Fruit fly (Drosophila melanogaster) whole organism: Measurements from ENCODE around the gene CG14715.

Experiments used
- CG8478 ChIP-seq: fragments of >200 bp; optimal IDR thresholded peaks from 2 replicates; lab custom pipeline; 2018; ENCODE audit warnings: inconsistent platforms
- Dll ChIP-seq: fragments of >200 bp; optimal IDR thresholded peaks from 2 replicates; lab custom pipeline; 2017
- EcR ChIP-seq, 2 experiments: fragments of >200 bp; optimal IDR thresholded peaks; 2 replicates each; lab custom pipeline; 2017; ENCODE audit warnings: missing biosample characterization in 2 of 2, missing genetic modification characterization in 2 of 2, missing genetic modification reagents in 2 of 2
- pan ChIP-seq: fragments of >200 bp; optimal IDR thresholded peaks from 2 replicates; lab custom pipeline; 2017
- psq ChIP-seq: fragments of >200 bp; optimal IDR thresholded peaks from 2 replicates; lab custom pipeline; 2017
- usp ChIP-seq: fragments of >200 bp; optimal IDR thresholded peaks from 2 replicates; lab custom pipeline; 2017; ENCODE audit warnings: missing biosample characterization, missing genetic modification characterization, mixed read lengths

The CG14715 gene

DNA sequence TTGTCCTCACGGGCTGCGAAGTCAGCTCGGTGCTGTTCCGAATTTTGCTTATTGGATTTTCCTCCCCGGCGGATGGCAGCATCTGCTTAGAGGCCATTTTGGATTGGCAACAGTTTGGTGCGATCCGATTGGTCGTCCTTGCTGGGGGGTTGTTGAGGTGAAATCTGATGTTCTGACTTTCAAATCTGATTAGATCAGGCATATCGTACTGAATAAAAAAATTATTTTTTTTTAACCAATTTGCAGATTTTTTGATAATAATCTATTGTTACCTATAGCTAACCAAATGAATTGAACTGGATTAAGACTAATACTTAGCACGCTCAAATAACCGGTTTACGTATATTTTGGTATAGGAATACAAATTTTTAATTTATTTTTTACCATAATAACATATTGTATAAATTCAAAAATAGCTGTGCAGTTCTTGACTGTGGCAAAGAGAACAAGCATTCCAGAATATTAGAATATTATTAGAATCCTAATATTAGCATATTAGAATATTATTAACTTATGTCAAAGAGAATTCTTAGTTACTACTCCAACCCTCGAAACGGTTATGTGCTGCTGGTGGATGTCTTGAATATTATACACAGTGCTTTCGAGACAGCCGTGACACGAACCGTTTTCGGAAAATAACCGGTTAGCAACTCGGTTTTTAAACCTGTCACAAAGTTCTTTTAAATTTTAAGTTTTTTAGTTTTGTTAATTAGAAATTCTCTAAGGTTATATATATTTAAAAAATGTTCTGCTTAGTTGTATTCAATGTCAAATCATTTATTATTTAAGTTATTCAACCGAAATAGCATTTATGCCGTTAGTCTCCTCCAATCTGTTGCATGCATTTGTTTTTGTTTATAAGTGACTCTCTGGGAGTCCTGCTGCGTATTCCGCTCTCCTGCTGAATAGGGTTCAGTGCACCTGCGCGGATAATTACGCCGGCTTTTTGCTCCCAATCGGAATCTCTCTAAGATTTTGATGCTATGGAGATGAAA is 20.6 kb downstream of the CG14715 start, which contains the start of gene Fer3:
Gene Fer3 (minus strand): TSS at position 1 of the 995 bp plus-strand sequence.
- no peak for TF ChIP-seq Dll (lab: Kevin White, UChicago)
- TF ChIP-seq usp (GFP tag; lab: Kevin White, UChicago) = no peak
- no peak for TF ChIP-seq CG8478 (lab: Kevin White, UChicago)
- no peak for TF ChIP-seq psq (lab: Kevin White, UChicago)
- TF ChIP-seq EcR (GFP tag; optimal IDR thresholded peaks at IDR 0.05; lab: Kevin White, UChicago) = no peak
- no peak for TF ChIP-seq pan (lab: Kevin White, UChicago)

DNA sequence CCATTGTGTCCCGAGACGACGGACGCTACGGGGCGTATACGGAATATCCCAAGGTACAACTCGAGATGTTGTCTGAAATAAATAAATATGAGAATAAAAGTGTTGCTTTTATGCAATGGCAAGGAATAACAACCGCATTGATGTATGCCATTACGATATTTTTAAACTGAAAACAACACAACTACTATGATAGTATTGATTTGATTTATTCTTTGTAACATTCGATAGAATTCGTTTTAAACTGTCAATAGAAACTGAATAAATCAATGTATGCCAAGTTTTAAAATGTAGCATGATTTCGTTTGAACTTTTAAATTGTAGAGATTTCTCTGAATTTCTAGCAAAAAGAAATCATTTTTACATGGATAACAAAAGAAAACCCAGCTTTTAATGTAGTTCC is 22.2 kb downstream of the CG14715 start, which contains the start of gene CG14717:
Gene CG14717 (plus strand): TSS at position 301 of the 400 bp plus-strand sequence.
- TF ChIP-seq EcR (GFP tag; optimal IDR thresholded peaks at IDR 0.05; lab: Kevin White, UChicago) (no peak), usp (GFP tag; lab: Kevin White, UChicago) (no peak), pan (lab: Kevin White, UChicago) (no peak), Dll (lab: Kevin White, UChicago) (no peak), CG8478 (lab: Kevin White, UChicago) (no peak), psq (lab: Kevin White, UChicago) (no peak)

DNA sequence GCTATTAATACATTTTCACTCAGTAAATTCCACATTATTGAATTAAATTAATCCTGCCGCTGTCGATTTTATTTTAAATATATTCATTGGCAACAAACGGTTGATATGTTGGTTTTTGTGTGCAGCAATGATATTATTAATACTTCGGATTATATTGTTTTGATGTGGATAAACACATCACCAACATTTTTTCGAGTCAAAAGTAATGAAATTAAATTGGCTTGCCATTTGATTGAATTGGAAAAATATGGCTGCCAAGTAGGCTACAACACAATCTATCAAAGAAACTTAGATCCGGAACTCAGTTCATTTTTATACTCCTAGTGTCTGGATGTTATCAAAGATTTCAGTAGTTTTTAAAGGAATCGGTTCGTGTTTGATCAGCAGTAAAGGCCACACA is 26.3 kb downstream of the CG14715 start, which contains the start of gene CG14718:
Gene CG14718 (plus strand): TSS at position 301 of the 400 bp plus-strand sequence.
- TF ChIP-seq psq (lab: Kevin White, UChicago) (no peak), pan (lab: Kevin White, UChicago) (no peak), EcR (GFP tag; optimal IDR thresholded peaks at IDR 0.05; lab: Kevin White, UChicago) (no peak), usp (GFP tag; lab: Kevin White, UChicago) (no peak), Dll (lab: Kevin White, UChicago) (no peak), CG8478 (lab: Kevin White, UChicago) (no peak)

DNA sequence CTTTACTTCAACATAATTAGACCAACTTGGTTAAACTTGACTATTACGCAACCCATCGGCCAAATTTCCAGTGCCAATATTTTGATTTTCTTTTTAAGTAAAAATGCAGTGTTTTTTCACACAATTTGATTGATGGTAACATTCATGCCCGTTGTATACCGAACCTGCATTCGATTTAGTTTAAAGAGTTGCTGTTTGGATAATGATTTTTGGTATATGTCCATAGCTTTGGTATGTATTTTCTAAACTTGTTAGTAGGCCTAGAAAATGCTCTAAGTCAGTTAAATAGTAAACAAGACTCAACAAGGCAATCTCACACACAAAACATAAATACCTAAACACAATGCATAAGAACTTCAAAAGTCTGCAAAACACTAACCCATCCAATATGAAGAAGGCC is 29.7 kb downstream of the CG14715 start, which contains the start of gene I-t:
Gene I-t (plus strand): TSS at position 301 of the 400 bp plus-strand sequence.
- TF ChIP-seq Dll (lab: Kevin White, UChicago) (no peak), usp (GFP tag; lab: Kevin White, UChicago) (no peak)

DNA sequence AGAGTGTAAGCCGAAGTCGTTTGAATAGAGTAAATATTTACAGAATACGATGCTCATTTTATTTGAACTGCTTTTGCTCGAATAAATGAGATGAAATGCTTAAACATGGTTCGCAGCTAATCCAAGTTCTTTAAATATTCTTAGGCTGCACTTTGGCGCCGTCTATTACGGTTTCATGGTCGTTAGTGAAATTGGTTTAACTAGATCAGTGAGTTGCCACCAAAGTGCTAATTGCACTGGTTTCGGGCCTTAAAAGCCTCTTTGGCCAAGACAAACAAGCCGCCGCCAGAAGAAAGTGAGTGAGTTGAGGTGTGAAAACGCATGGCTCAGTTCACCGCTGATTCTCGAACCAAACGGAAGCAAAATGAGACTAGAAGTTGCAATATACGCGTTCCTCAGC is 37.4 kb downstream of the CG14715 start, which contains the start of gene CG14720:
Gene CG14720 (plus strand): TSS at position 301 of the 400 bp plus-strand sequence.
- no peak for TF ChIP-seq psq (lab: Kevin White, UChicago)
- TF ChIP-seq CG8478 (lab: Kevin White, UChicago) = no peak
- no peak for TF ChIP-seq Dll (lab: Kevin White, UChicago)
- TF ChIP-seq pan (lab: Kevin White, UChicago) = no peak
- TF ChIP-seq usp (GFP tag; lab: Kevin White, UChicago) = no peak
- no peak for TF ChIP-seq EcR (GFP tag; optimal IDR thresholded peaks at IDR 0.05; lab: Kevin White, UChicago)

DNA sequence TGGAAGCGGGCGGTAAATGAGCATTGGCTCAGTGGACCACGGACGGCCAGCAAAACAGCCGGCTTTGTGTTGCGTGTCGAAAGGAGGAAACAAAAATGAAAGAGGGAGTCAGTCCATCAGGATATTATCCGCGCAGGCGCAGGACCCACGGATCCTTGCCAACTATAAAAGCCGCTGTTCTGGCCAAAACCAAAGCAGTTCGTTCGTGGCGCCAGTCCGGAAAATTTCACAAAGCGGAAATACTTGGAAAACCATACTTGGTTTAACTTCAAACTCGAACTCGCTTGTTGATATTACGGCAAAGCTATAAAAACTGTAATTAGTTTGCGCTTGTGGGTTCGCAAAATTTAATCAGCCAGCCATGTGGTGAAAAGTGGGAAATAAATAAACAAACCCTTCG is 47.6 kb downstream of the CG14715 start, which contains the start of gene CG12594:
Gene CG12594 (plus strand): TSS at position 142 of the 400 bp plus-strand sequence.
- no peak for TF ChIP-seq usp (GFP tag; lab: Kevin White, UChicago)
- TF ChIP-seq pan (lab: Kevin White, UChicago) = no peak
- no peak for TF ChIP-seq Dll (lab: Kevin White, UChicago)
- no peak for TF ChIP-seq psq (lab: Kevin White, UChicago)
- TF ChIP-seq CG8478 (lab: Kevin White, UChicago) = no peak
- TF ChIP-seq EcR (GFP tag; optimal IDR thresholded peaks at IDR 0.05; lab: Kevin White, UChicago) = no peak
